Worm (Caenorhabditis elegans): ENCODE results near the gene F58E6.6.

DNA sequence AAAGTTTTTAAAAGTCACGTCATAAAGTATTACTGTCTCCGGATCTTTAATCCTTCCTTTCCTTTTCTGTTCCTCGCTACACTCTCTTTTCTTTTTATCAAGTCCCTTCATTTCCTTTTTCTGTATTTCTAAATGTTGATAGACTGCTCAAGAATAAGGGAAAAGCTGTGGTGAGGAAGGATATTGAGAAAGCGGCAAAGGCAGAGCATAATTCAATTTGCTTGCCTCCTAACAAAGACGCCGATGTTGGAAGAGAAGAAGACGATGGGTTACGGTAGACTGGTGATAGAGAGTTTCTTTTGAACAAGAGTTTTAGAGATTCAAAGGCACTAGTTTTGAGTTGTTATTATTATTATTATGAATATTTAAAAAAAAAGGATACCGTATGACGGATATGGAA, 12.8 kb upstream of the F58E6.6 start:
- TF ChIP-seq madf-2 (tag; optimal IDR thresholded peaks at IDR 0.05): no peak
- no peak for TF ChIP-seq unc-55 (GFP tag; optimal IDR thresholded peaks at IDR 0.05)
- no peak for TF ChIP-seq fkh-10 (GFP tag; optimal IDR thresholded peaks at IDR 0.05)
- no peak for TF ChIP-seq tbx-7 (tag; optimal IDR thresholded peaks at IDR 0.05)
- TF ChIP-seq Y22D7AL.16 (tag; optimal IDR thresholded peaks at IDR 0.05): no peak
- TF ChIP-seq tbx-2 (tag; optimal IDR thresholded peaks at IDR 0.05): no peak
- TF ChIP-seq nhr-11 (tag; optimal IDR thresholded peaks at IDR 0.05): no peak
- TF ChIP-seq zip-5 (tag; optimal IDR thresholded peaks at IDR 0.05): no peak

All from whole organism, late embryonic.